Worm (Caenorhabditis elegans): Measurements from ENCODE around the gene srg-32.

DNA sequence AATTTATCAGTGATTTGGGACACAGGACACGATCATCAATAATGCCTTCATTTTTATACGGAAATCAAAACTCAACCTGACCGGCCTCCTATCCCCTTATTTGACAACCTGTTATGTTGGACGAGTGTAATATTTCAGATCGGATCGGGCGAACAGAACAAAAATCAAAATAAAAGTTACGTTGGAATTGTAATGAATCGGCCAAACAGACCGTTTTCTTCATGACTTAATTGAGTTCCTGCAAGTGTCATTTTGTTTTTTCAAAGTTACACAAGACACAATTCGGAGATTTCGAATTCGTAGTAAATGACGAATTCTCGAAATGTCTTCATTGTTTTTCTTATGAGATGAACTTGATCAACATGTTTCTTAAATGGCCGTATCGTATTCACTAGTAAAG is 33.4 kb downstream of the srg-32 start, which contains the start of gene F32G8.3:
- no peak for TF ChIP-seq nfya-1 (tag; optimal IDR thresholded peaks at IDR 0.05; ENCODE audit: borderline replicate concordance, insufficient read depth)
- no peak for TF ChIP-seq Y53G8AR.9 (GFP tag; conservative IDR thresholded peaks at IDR 0.05)
- no peak for TF ChIP-seq pha-4 (tag; optimal IDR thresholded peaks at IDR 0.05)
- no peak for TF ChIP-seq zfh-2 (GFP tag; conservative IDR thresholded peaks at IDR 0.05)
- TF ChIP-seq ama-1 (optimal IDR thresholded peaks at IDR 0.05): no peak
- no peak for TF ChIP-seq ama-1 (GFP tag; optimal IDR thresholded peaks at IDR 0.05)
